Fruit fly (Drosophila melanogaster) whole organism, embryonic: ENCODE measurements around the gene Ldaf1.

Experiments
- Antp ChIP-seq: fragments of 200-800 bp; sonication (Bioruptor generic); optimal IDR thresholded peaks from 3 replicates; lab custom pipeline; 2016; ENCODE audit warnings: missing biosample characterization, missing genetic modification characterization
- CG10565 ChIP-seq: fragments of 200-800 bp; sonication (Bioruptor generic); optimal IDR thresholded peaks from 3 replicates; lab custom pipeline; 2016; ENCODE audit warnings: missing biosample characterization, mild to moderate bottlenecking, missing genetic modification characterization
- CG11695 ChIP-seq: fragments of 200-800 bp; sonication (Bioruptor generic); IDR thresholded peaks from 3 replicates; pipeline ENCODE4 v1.3.6; 2022; ENCODE audit warnings: missing biosample characterization, missing genetic modification characterization
- CG12769 ChIP-seq: fragments of 200-800 bp; sonication (Bioruptor generic); optimal IDR thresholded peaks from 2 replicates; lab custom pipeline; 2019; ENCODE audit warnings: missing biosample characterization, mild to moderate bottlenecking, missing genetic modification characterization, moderate library complexity
- CG13287 ChIP-seq: fragments of 200-800 bp; sonication (Bioruptor generic); IDR thresholded peaks from 2 replicates; pipeline ENCODE4 v1.3.6; 2022; ENCODE audit warnings: missing biosample characterization, missing genetic modification characterization; ENCODE audit not compliant: partially characterized antibody
- CG14710 ChIP-seq: fragments of 200-800 bp; sonication (Bioruptor generic); optimal IDR thresholded peaks from 3 replicates; lab custom pipeline; 2019; ENCODE audit warnings: missing biosample characterization, mild to moderate bottlenecking, missing genetic modification characterization, moderate library complexity
- CG14965 ChIP-seq: fragments of 200-800 bp; sonication (Bioruptor generic); optimal IDR thresholded peaks from 2 replicates; lab custom pipeline; 2016; ENCODE audit warnings: missing biosample characterization, missing genetic modification characterization, borderline replicate concordance
- CG17829 ChIP-seq: fragments of 200-800 bp; optimal IDR thresholded peaks from 2 replicates; lab custom pipeline; 2019; ENCODE audit warnings: missing biosample characterization, mild to moderate bottlenecking, missing genetic modification characterization, moderate library complexity
- CG17912 ChIP-seq: fragments of 200-800 bp; sonication (Bioruptor generic); optimal IDR thresholded peaks from 2 replicates; lab custom pipeline; 2018; ENCODE audit warnings: missing biosample characterization, mild to moderate bottlenecking, missing genetic modification characterization
- CG18619 ChIP-seq: fragments of 200-800 bp; sonication (Bioruptor generic); optimal IDR thresholded peaks from 3 replicates; lab custom pipeline; 2017; ENCODE audit warnings: missing biosample characterization, mild to moderate bottlenecking, missing genetic modification characterization
- CG2116 ChIP-seq: fragments of 200-800 bp; sonication (Bioruptor generic); optimal IDR thresholded peaks from 3 replicates; lab custom pipeline; 2018; ENCODE audit warnings: missing biosample characterization, mild to moderate bottlenecking, missing genetic modification characterization
- CG33557 ChIP-seq: fragments of 200-800 bp; sonication (Bioruptor generic); optimal IDR thresholded peaks from 2 replicates; lab custom pipeline; 2019; ENCODE audit warnings: missing biosample characterization, mild to moderate bottlenecking, missing genetic modification characterization, moderate library complexity
- CG3847 ChIP-seq: fragments of 200-800 bp; sonication (Bioruptor generic); IDR thresholded peaks from 2 replicates; pipeline ENCODE4 v1.3.6; 2022; ENCODE audit warnings: missing biosample characterization, missing genetic modification characterization
- CG4730 ChIP-seq: fragments of 200-800 bp; sonication (Bioruptor generic); IDR thresholded peaks from 2 replicates; pipeline ENCODE4 v1.3.6; 2022; ENCODE audit warnings: missing biosample characterization, missing genetic modification characterization
- CG6175 ChIP-seq: fragments of 200-800 bp; sonication (Bioruptor generic); IDR thresholded peaks from 3 replicates; pipeline ENCODE4 v1.3.6; 2022; ENCODE audit warnings: missing biosample characterization, missing genetic modification characterization
- CG7271 ChIP-seq: fragments of 200-800 bp; sonication (Bioruptor generic); optimal IDR thresholded peaks from 2 replicates; lab custom pipeline; 2018; ENCODE audit warnings: missing biosample characterization, mild to moderate bottlenecking, missing genetic modification characterization, moderate library complexity
- CG7786 ChIP-seq: fragments of 200-800 bp; sonication (Bioruptor generic); optimal IDR thresholded peaks from 2 replicates; lab custom pipeline; 2016; ENCODE audit warnings: missing biosample characterization, missing genetic modification characterization
- CG7963 ChIP-seq: fragments of 200-800 bp; sonication (Bioruptor generic); IDR thresholded peaks from 3 replicates; pipeline ENCODE4 v1.3.6; 2022; ENCODE audit warnings: missing biosample characterization, missing genetic modification characterization; ENCODE audit not compliant: partially characterized antibody
- CG7987 ChIP-seq: fragments of 200-800 bp; sonication (Bioruptor generic); optimal IDR thresholded peaks from 2 replicates; lab custom pipeline; 2018; ENCODE audit warnings: missing biosample characterization, mild to moderate bottlenecking, missing genetic modification characterization, moderate library complexity
- CG8089 ChIP-seq: fragments of 200-800 bp; sonication (Bioruptor generic); optimal IDR thresholded peaks from 3 replicates; lab custom pipeline; 2016; ENCODE audit warnings: missing biosample characterization, missing genetic modification characterization
- CG8924 ChIP-seq: fragments of 200-800 bp; optimal IDR thresholded peaks from 3 replicates; lab custom pipeline; 2019; ENCODE audit warnings: missing biosample characterization, mild to moderate bottlenecking, missing genetic modification characterization, moderate library complexity
- CG9215 ChIP-seq: fragments of 200-800 bp; sonication (Bioruptor generic); IDR thresholded peaks from 2 replicates; pipeline ENCODE4 v1.3.6; 2022; ENCODE audit warnings: missing biosample characterization, missing genetic modification characterization
- CG9727 ChIP-seq: fragments of 200-800 bp; sonication (Bioruptor generic); optimal IDR thresholded peaks from 3 replicates; lab custom pipeline; 2017; ENCODE audit warnings: missing biosample characterization, mild to moderate bottlenecking, missing genetic modification characterization
- CoRest ChIP-seq: fragments of 200-800 bp; sonication (Bioruptor generic); optimal IDR thresholded peaks from 3 replicates; lab custom pipeline; 2018; ENCODE audit warnings: missing biosample characterization, mild to moderate bottlenecking, missing genetic modification characterization, moderate library complexity
- Dip3 ChIP-seq: fragments of 200-800 bp; sonication (Bioruptor generic); optimal IDR thresholded peaks from 3 replicates; lab custom pipeline; 2016; ENCODE audit warnings: missing biosample characterization, missing genetic modification characterization
- H15 ChIP-seq: fragments of 200-800 bp; sonication (Bioruptor generic); IDR thresholded peaks from 3 replicates; pipeline ENCODE4 v1.3.6; 2022; ENCODE audit warnings: missing biosample characterization, missing genetic modification characterization
- Mad ChIP-seq: fragments of 200-800 bp; sonication (Bioruptor generic); optimal IDR thresholded peaks from 2 replicates; lab custom pipeline; 2016; ENCODE audit warnings: missing biosample characterization, missing genetic modification characterization
- Med ChIP-seq: fragments of 200-800 bp; sonication (Bioruptor generic); peaks from one replicate; lab custom pipeline; 2016; ENCODE audit warnings: missing biosample characterization, missing genetic modification characterization, mild to moderate bottlenecking, inconsistent platforms, moderate library complexity
- Myb ChIP-seq: fragments of 200-800 bp; sonication (Bioruptor generic); optimal IDR thresholded peaks from 2 replicates; lab custom pipeline; 2016; ENCODE audit warnings: missing biosample characterization, missing genetic modification characterization
- NfI ChIP-seq: fragments of 200-800 bp; sonication (Bioruptor generic); optimal IDR thresholded peaks from 3 replicates; lab custom pipeline; 2018; ENCODE audit warnings: missing biosample characterization, mild to moderate bottlenecking, missing genetic modification characterization, moderate library complexity
- PHDP ChIP-seq: fragments of 200-800 bp; sonication (Bioruptor generic); optimal IDR thresholded peaks from 3 replicates; lab custom pipeline; 2018; ENCODE audit warnings: missing biosample characterization, mild to moderate bottlenecking, missing genetic modification characterization, moderate library complexity
- YL-1 ChIP-seq: fragments of 200-800 bp; sonication (Bioruptor generic); optimal IDR thresholded peaks from 3 replicates; lab custom pipeline; 2017; ENCODE audit warnings: missing biosample characterization, mild to moderate bottlenecking, missing genetic modification characterization
- az2 ChIP-seq: fragments of 200-800 bp; sonication (Bioruptor generic); optimal IDR thresholded peaks from 3 replicates; lab custom pipeline; 2016; ENCODE audit warnings: missing biosample characterization, missing genetic modification characterization
- cas ChIP-seq: fragments of 200-800 bp; sonication (Bioruptor generic); IDR thresholded peaks from 2 replicates; pipeline ENCODE4 v1.3.6; 2022; ENCODE audit warnings: missing biosample characterization, missing genetic modification characterization
- caup ChIP-seq: fragments of 200-800 bp; sonication (Bioruptor generic); optimal IDR thresholded peaks from 3 replicates; lab custom pipeline; 2017; ENCODE audit warnings: missing biosample characterization, mild to moderate bottlenecking, missing genetic modification characterization, moderate library complexity; ENCODE audit not compliant: severe bottlenecking
- croc ChIP-seq: fragments of 200-800 bp; sonication (Bioruptor generic); conservative IDR thresholded peaks from 3 replicates; pipeline ENCODE4 v1.3.6; 2022; ENCODE audit warnings: missing biosample characterization, missing genetic modification characterization
- da ChIP-seq: fragments of 200-800 bp; sonication (Bioruptor generic); optimal IDR thresholded peaks from 2 replicates; lab custom pipeline; 2016; ENCODE audit warnings: missing biosample characterization, missing genetic modification characterization
- dimm ChIP-seq: fragments of 200-800 bp; sonication (Bioruptor generic); IDR thresholded peaks from 2 replicates; pipeline ENCODE4 v1.3.6; 2022; ENCODE audit warnings: missing biosample characterization, missing genetic modification characterization
- dmrt11E ChIP-seq: fragments of 200-800 bp; sonication (Bioruptor generic); optimal IDR thresholded peaks from 3 replicates; lab custom pipeline; 2018; ENCODE audit warnings: missing biosample characterization, mild to moderate bottlenecking, missing genetic modification characterization, moderate library complexity
- grau ChIP-seq: fragments of 200-800 bp; optimal IDR thresholded peaks from 3 replicates; lab custom pipeline; 2019; ENCODE audit warnings: missing biosample characterization, mild to moderate bottlenecking, missing genetic modification characterization, moderate library complexity
- hbn ChIP-seq: fragments of 200-800 bp; sonication (Bioruptor generic); IDR thresholded peaks from 2 replicates; pipeline ENCODE4 v1.3.6; 2022; ENCODE audit warnings: missing biosample characterization, missing genetic modification characterization; ENCODE audit not compliant: partially characterized antibody
- jigr1 ChIP-seq: fragments of 200-800 bp; sonication (Bioruptor generic); IDR thresholded peaks from 3 replicates; pipeline ENCODE4 v1.3.6; 2022; ENCODE audit warnings: missing biosample characterization, missing genetic modification characterization
- mirr ChIP-seq: fragments of 200-800 bp; sonication (Bioruptor generic); optimal IDR thresholded peaks from 3 replicates; lab custom pipeline; 2018; ENCODE audit warnings: missing biosample characterization, mild to moderate bottlenecking, missing genetic modification characterization
- pum ChIP-seq: fragments of 200-800 bp; sonication (Bioruptor generic); optimal IDR thresholded peaks from 2 replicates; lab custom pipeline; 2016; ENCODE audit warnings: missing biosample characterization, missing genetic modification characterization
- rib ChIP-seq: fragments of 200-800 bp; sonication (Bioruptor generic); IDR thresholded peaks from 2 replicates; pipeline ENCODE4 v1.3.6; 2022; ENCODE audit warnings: missing biosample characterization, missing genetic modification characterization
- seq ChIP-seq: fragments of 200-800 bp; sonication (Bioruptor generic); IDR thresholded peaks from 2 replicates; pipeline ENCODE4 v1.3.6; 2022; ENCODE audit warnings: missing biosample characterization, missing genetic modification characterization
- shn ChIP-seq: fragments of 200-800 bp; sonication (Bioruptor generic); optimal IDR thresholded peaks from 3 replicates; lab custom pipeline; 2016; ENCODE audit warnings: missing biosample characterization, missing genetic modification characterization
- sr ChIP-seq: fragments of 200-800 bp; sonication (Bioruptor generic); IDR thresholded peaks from 3 replicates; pipeline ENCODE4 v1.3.6; 2022; ENCODE audit warnings: missing biosample characterization, missing genetic modification characterization
- twi ChIP-seq: fragments of 200-800 bp; optimal IDR thresholded peaks from 2 replicates; lab custom pipeline; 2019; ENCODE audit warnings: missing biosample characterization, mild to moderate bottlenecking, missing genetic modification characterization, moderate library complexity
- wor ChIP-seq: fragments of 200-800 bp; sonication (Bioruptor generic); IDR thresholded peaks from 2 replicates; pipeline ENCODE4 v1.3.6; 2022; ENCODE audit warnings: missing biosample characterization, missing genetic modification characterization
- zfh2 ChIP-seq: fragments of 200-800 bp; sonication (Bioruptor generic); optimal IDR thresholded peaks from 2 replicates; lab custom pipeline; 2016; ENCODE audit warnings: missing biosample characterization, missing genetic modification characterization

The Ldaf1 gene

dm6 chrX:1868586-1869111, 33.1 kb downstream of the Ldaf1 start, which contains the start of the genes CG14803 and Pex5 (continued):
- TF ChIP-seq CG9215 (GFP tag; lab: Robert Waterston, UW) (no peak), seq (GFP tag; lab: Robert Waterston, UW) (no peak), croc (no peak), CG14710 (tag; lab: Kevin White, UChicago) (no peak), CG7963 (peak; percentile 67; the same call in 1 of the 3 replicates), CoRest (tag; lab: Kevin White, UChicago) (peak; percentile 3), CG11695 (GFP tag; lab: Robert Waterston, UW) (no peak), CG7786 (GFP tag; lab: Kevin White, UChicago) (no peak), CG9727 (no peak), jigr1 (GFP tag; lab: Robert Waterston, UW) (no peak), Dip3 (GFP tag; lab: Kevin White, UChicago) (no peak), zfh2 (no peak), Med (peak; percentile 81), hbn (GFP tag; lab: Robert Waterston, UW) (peak; percentile 43; the same call in 1 of the 2 replicates), H15 (no peak), CG18619 (GFP tag; lab: Kevin White, UChicago) (no peak), Antp (GFP tag; lab: Kevin White, UChicago) (no peak), sr (GFP tag; lab: Robert Waterston, UW) (no peak), CG6175 (GFP tag; lab: Robert Waterston, UW) (no peak), CG2116 (peak; percentile 59), CG3847 (GFP tag; lab: Robert Waterston, UW) (no peak), YL-1 (peak; percentile 79), CG14965 (GFP tag; lab: Kevin White, UChicago) (no peak), CG4730 (GFP tag; lab: Robert Waterston, UW) (no peak), pum (GFP tag; lab: Kevin White, UChicago) (no peak), grau (tag; lab: Kevin White, UChicago) (no peak), shn (GFP tag; lab: Kevin White, UChicago) (no peak), twi (no peak), caup (GFP tag; lab: Kevin White, UChicago) (no peak), az2 (GFP tag; lab: Kevin White, UChicago) (no peak), Mad (no peak), NfI (GFP tag; lab: Kevin White, UChicago) (no peak), Myb (GFP tag; lab: Kevin White, UChicago) (peak; percentile 31), mirr (GFP tag; lab: Kevin White, UChicago) (no peak), CG8924 (tag; lab: Kevin White, UChicago) (no peak), CG12769 (tag; lab: Kevin White, UChicago) (no peak), CG17912 (no peak), CG8089 (no peak), CG17829 (no peak), CG7271 (tag; lab: Kevin White, UChicago) (no peak), CG7987 (GFP tag; lab: Kevin White, UChicago) (no peak), CG13287 (GFP tag; lab: Robert Waterston, UW) (peak; percentile 73), CG10565 (no peak), rib (GFP tag; lab: Robert Waterston, UW) (no peak), PHDP (tag; lab: Kevin White, UChicago) (no peak), cas (GFP tag; lab: Robert Waterston, UW) (no peak), dimm (GFP tag; lab: Robert Waterston, UW) (no peak), da (GFP tag; lab: Kevin White, UChicago) (no peak), dmrt11E (tag; lab: Kevin White, UChicago) (no peak), wor (GFP tag; lab: Robert Waterston, UW) (no peak), CG33557 (GFP tag; lab: Kevin White, UChicago) (no peak)
